Worm (Caenorhabditis elegans): ENCODE data around the gene VW02B12L.2.

DNA sequence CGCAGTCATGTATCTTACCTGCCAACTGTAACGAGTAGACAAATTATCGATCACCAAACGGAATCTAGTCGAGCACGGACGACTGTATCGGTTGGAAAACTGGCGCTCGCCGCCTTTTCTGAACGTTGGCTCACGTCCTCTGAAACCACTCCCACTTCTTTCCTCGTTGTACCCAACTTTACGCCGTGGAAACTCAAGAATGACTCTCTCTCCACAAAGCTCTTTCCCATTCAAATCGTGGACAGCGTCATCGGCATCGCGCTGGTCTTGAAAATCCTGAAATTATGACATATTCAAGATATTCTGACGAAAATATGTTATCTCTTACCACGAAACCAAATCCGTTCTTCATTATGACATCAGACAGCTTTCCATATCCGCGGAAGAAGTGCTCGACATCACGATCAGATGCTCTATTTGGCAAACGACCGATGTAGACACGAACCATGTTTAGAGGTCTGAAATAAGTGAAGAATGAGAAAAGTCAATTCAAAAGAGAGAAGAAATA lies 12.4 kb upstream of the VW02B12L.2 start, which contains the start of gene rsp-2:
- TF ChIP-seq tab-1 (GFP tag; IDR thresholded peaks at IDR 0.05) = no peak
- no peak for TF ChIP-seq med-1 (GFP tag; optimal IDR thresholded peaks at IDR 0.05; ENCODE audit: insufficient read depth)
- TF ChIP-seq cog-1 (tag; optimal IDR thresholded peaks at IDR 0.05) = no peak
- no peak for TF ChIP-seq T22C8.4 (GFP tag; IDR thresholded peaks at IDR 0.05)
- no peak for TF ChIP-seq ref-1 (GFP tag; conservative IDR thresholded peaks at IDR 0.05)
- no peak for TF ChIP-seq klf-2 (GFP tag; conservative IDR thresholded peaks at IDR 0.05)
- no peak for TF ChIP-seq flt-1 (GFP tag; IDR thresholded peaks at IDR 0.05)
- no peak for TF ChIP-seq ztf-29 (GFP tag; IDR thresholded peaks at IDR 0.05)
- no peak for TF ChIP-seq ztf-23 (GFP tag; IDR thresholded peaks at IDR 0.05)
